Worm (Caenorhabditis elegans) whole organism, L3 larva: ENCODE results near the gene fut-8.

Experiments
- R02D3.7 ChIP-seq: fragments of 150-350 bp; optimal IDR thresholded peaks from 2 replicates; lab custom pipeline; 2014; ENCODE audit warnings: missing biosample characterization, missing genetic modification characterization
- ama-1 ChIP-seq: fragments of 150-350 bp; optimal IDR thresholded peaks from 2 replicates; lab custom pipeline; 2018
- ceh-82 ChIP-seq: fragments of 150-350 bp; optimal IDR thresholded peaks from 2 replicates; lab custom pipeline; 2014; ENCODE audit warnings: missing biosample characterization, missing genetic modification characterization
- ceh-9 ChIP-seq: sonication (generic microtip); optimal IDR thresholded peaks from 2 replicates; lab custom pipeline; 2018; ENCODE audit warnings: missing biosample characterization, missing genetic modification characterization
- egl-27 ChIP-seq: sonication (generic microtip); optimal IDR thresholded peaks from 4 replicates; lab custom pipeline; 2017; ENCODE audit warnings: missing biosample characterization, missing genetic modification reagents, missing genetic modification characterization
- elt-1 ChIP-seq: fragments of 150-350 bp; optimal IDR thresholded peaks from 2 replicates; lab custom pipeline; 2014; ENCODE audit warnings: missing biosample characterization, missing genetic modification characterization
- elt-2 ChIP-seq: sonication (generic microtip); optimal IDR thresholded peaks from 2 replicates; lab custom pipeline; 2016; ENCODE audit warnings: missing genetic modification reagents, mild to moderate bottlenecking, missing genetic modification characterization, missing compliant biosample characterization
- fkh-10 ChIP-seq: sonication (generic microtip); optimal IDR thresholded peaks from 2 replicates; lab custom pipeline; 2017; ENCODE audit warnings: missing biosample characterization, missing genetic modification reagents, missing genetic modification characterization
- hmg-11 ChIP-seq: sonication (generic microtip); optimal IDR thresholded peaks from 2 replicates; lab custom pipeline; 2016; ENCODE audit warnings: missing genetic modification characterization, missing compliant biosample characterization
- jun-1 ChIP-seq: fragments of 150-350 bp; optimal IDR thresholded peaks from 2 replicates; lab custom pipeline; 2014; ENCODE audit warnings: missing biosample characterization, missing genetic modification reagents, missing genetic modification characterization
- lin-15B ChIP-seq: fragments of 150-350 bp; optimal IDR thresholded peaks from 2 replicates; lab custom pipeline; 2014; ENCODE audit warnings: missing biosample characterization, missing genetic modification characterization
- lsy-12 ChIP-seq: sonication (generic microtip); optimal IDR thresholded peaks from 2 replicates; lab custom pipeline; 2016; ENCODE audit warnings: mild to moderate bottlenecking, missing genetic modification characterization, missing compliant biosample characterization
- nfya-1 ChIP-seq: sonication (generic microtip); optimal IDR thresholded peaks from 2 replicates; lab custom pipeline; 2017; ENCODE audit warnings: missing genetic modification characterization, mild to moderate bottlenecking, missing compliant biosample characterization, antibody characterized with exemption, moderate library complexity; ENCODE audit not compliant: insufficient read depth
- nhr-11 ChIP-seq: fragments of 150-350 bp; optimal IDR thresholded peaks from 2 replicates; lab custom pipeline; 2014; ENCODE audit warnings: missing biosample characterization, missing genetic modification characterization
- nhr-28 ChIP-seq: fragments of 150-350 bp; optimal IDR thresholded peaks from 2 replicates; lab custom pipeline; 2014; ENCODE audit warnings: missing biosample characterization, missing genetic modification characterization
- nhr-76 ChIP-seq: fragments of 150-350 bp; sonication (generic microtip); optimal IDR thresholded peaks from 5 replicates; lab custom pipeline; 2014; ENCODE audit warnings: missing biosample characterization, missing genetic modification characterization
- nhr-77 ChIP-seq: fragments of 150-350 bp; optimal IDR thresholded peaks from 2 replicates; lab custom pipeline; 2014; ENCODE audit warnings: missing biosample characterization, missing genetic modification characterization
- pha-4 ChIP-seq: fragments of 150-350 bp; optimal IDR thresholded peaks from 2 replicates; lab custom pipeline; 2014; ENCODE audit warnings: missing biosample characterization, missing genetic modification reagents, missing genetic modification characterization
- pqm-1 ChIP-seq: fragments of 150-350 bp; optimal IDR thresholded peaks from 2 replicates; lab custom pipeline; 2017; ENCODE audit warnings: missing biosample characterization, missing genetic modification characterization, inconsistent platforms
- skn-1 ChIP-seq: fragments of 150-350 bp; optimal IDR thresholded peaks from 2 replicates; lab custom pipeline; 2014; ENCODE audit warnings: missing biosample characterization, missing genetic modification characterization
- snpc-4 ChIP-seq: fragments of 150-350 bp; optimal IDR thresholded peaks from 2 replicates; lab custom pipeline; 2014; ENCODE audit warnings: missing biosample characterization, missing genetic modification characterization
- ztf-4 ChIP-seq: fragments of 150-350 bp; optimal IDR thresholded peaks from 2 replicates; lab custom pipeline; 2014; ENCODE audit warnings: missing biosample characterization, missing genetic modification characterization

The fut-8 gene

ce11 chrV:5949674-5950149 lies 40.6 kb downstream of the fut-8 start:
- TF ChIP-seq lsy-12 (tag; lab: Kevin White, UChicago): no peak
- TF ChIP-seq nhr-28 (tag; lab: Kevin White, UChicago): no peak
- peak; percentile 7 for TF ChIP-seq elt-1
- TF ChIP-seq jun-1: no peak
- TF ChIP-seq elt-2 (tag; lab: Kevin White, UChicago): no peak
- no peak for TF ChIP-seq nhr-11 (tag; lab: Kevin White, UChicago)

- TF ChIP-seq elt-1 (no peak), nhr-76 (tag; lab: Kevin White, UChicago) (no peak), nhr-77 (tag; lab: Kevin White, UChicago) (no peak), ceh-9 (tag; lab: Kevin White, UChicago) (no peak), ama-1 (lab: Kevin White, UChicago) (no peak), skn-1 (tag; lab: Kevin White, UChicago) (no peak), jun-1 (no peak), ztf-4 (tag; lab: Kevin White, UChicago) (no peak), fkh-10 (GFP tag; lab: Kevin White, UChicago) (no peak)
Observed at ce11 chrV:5943167-5943566, 47.1 kb downstream of the fut-8 start, which contains the start of gene pst-1. TSS of gene pst-1 (plus strand) at chrV:5943467.

- peak; percentile 52 for TF ChIP-seq nfya-1 (tag; lab: Kevin White, UChicago)
- TF ChIP-seq egl-27 (tag; lab: Kevin White, UChicago): no peak
- TF ChIP-seq pqm-1 (tag; lab: Kevin White, UChicago): no peak
- peak; percentile 83 for TF ChIP-seq R02D3.7 (tag; lab: Kevin White, UChicago)
- no peak for TF ChIP-seq snpc-4 (tag; lab: Kevin White, UChicago)
- no peak for TF ChIP-seq ceh-82
- peak; percentile 41 for TF ChIP-seq lin-15B (tag; lab: Kevin White, UChicago)
- peak; percentile 69 for TF ChIP-seq hmg-11
- TF ChIP-seq pha-4 (tag; lab: Kevin White, UChicago): peak; percentile 63
- peak; percentile 7 for TF ChIP-seq jun-1
Observed at ce11 chrV:5939503-5940072, 50.7 kb downstream of the fut-8 start, which contains the start of gene syf-3. TSS of gene syf-3 (plus strand) at chrV:5940022.
